Worm (Caenorhabditis elegans) whole organism, young adult: ENCODE measurements around the gene T05A7.3.

Source experiments
- B0019.2 ChIP-seq: fragments of 200-800 bp; sonication (Bioruptor generic); conservative IDR thresholded peaks from 2 replicates; pipeline ENCODE4 v1.3.6; 2022; ENCODE audit warnings: missing genetic modification reagents, missing genetic modification characterization, missing compliant biosample characterization
- C06A6.2 ChIP-seq: fragments of 200-800 bp; sonication (Bioruptor generic); conservative IDR thresholded peaks from 2 replicates; pipeline ENCODE4 v1.3.6; 2022; ENCODE audit warnings: missing genetic modification characterization, missing compliant biosample characterization
- F22D6.2 ChIP-seq: sonication (generic microtip); optimal IDR thresholded peaks from 2 replicates; lab custom pipeline; 2016; ENCODE audit warnings: mild to moderate bottlenecking, missing genetic modification characterization, missing compliant biosample characterization
- F33H1.4 ChIP-seq: fragments of 200-800 bp; sonication (Bioruptor generic); IDR thresholded peaks from 2 replicates; pipeline ENCODE4 v1.3.6; 2022; ENCODE audit warnings: missing genetic modification reagents, missing genetic modification characterization, missing compliant biosample characterization
- F49E8.2 ChIP-seq: sonication (generic microtip); optimal IDR thresholded peaks from 3 replicates; lab custom pipeline; 2017; ENCODE audit warnings: missing genetic modification characterization, mild to moderate bottlenecking, missing compliant biosample characterization, antibody characterized with exemption, moderate library complexity; ENCODE audit not compliant: insufficient read depth
- F57C9.4 ChIP-seq: sonication (generic microtip); optimal IDR thresholded peaks from 2 replicates; lab custom pipeline; 2017; ENCODE audit warnings: mild to moderate bottlenecking, missing genetic modification characterization, missing compliant biosample characterization
- K11D2.4 ChIP-seq: fragments of 200-800 bp; sonication (Bioruptor generic); IDR thresholded peaks from 2 replicates; pipeline ENCODE4 v1.3.6; 2022; ENCODE audit warnings: missing genetic modification reagents, missing genetic modification characterization, missing compliant biosample characterization
- Y79H2A.3 ChIP-seq: fragments of 200-800 bp; sonication (Bioruptor generic); conservative IDR thresholded peaks from 2 replicates; pipeline ENCODE4 v1.3.6; 2022; ENCODE audit warnings: missing genetic modification reagents, missing genetic modification characterization, missing compliant biosample characterization
- akir-1 ChIP-seq: fragments of 200-800 bp; sonication (Bioruptor generic); optimal IDR thresholded peaks from 2 replicates; lab custom pipeline; 2018; ENCODE audit warnings: mild to moderate bottlenecking, missing genetic modification characterization, moderate library complexity, missing compliant biosample characterization
- ama-1 ChIP-seq, 3 experiments: fragments of 150-350 bp in 1 of 3; sonication (generic microtip) in 2 of 3; optimal IDR thresholded peaks; 2 replicates each; lab custom pipeline; 2014 to 2018; ENCODE audit warnings: missing biosample characterization in 2 of 3, missing genetic modification characterization in 2 of 3, missing genetic modification reagents in 2 of 3
- aptf-3 ChIP-seq: fragments of 200-800 bp; sonication (Bioruptor generic); IDR thresholded peaks from 2 replicates; pipeline ENCODE4 v1.3.6; 2022; ENCODE audit warnings: missing genetic modification characterization, missing compliant biosample characterization
- ccch-3 ChIP-seq: fragments of 200-800 bp; sonication (Bioruptor generic); optimal IDR thresholded peaks from 2 replicates; lab custom pipeline; 2018; ENCODE audit warnings: mild to moderate bottlenecking, missing genetic modification characterization, missing compliant biosample characterization
- ceh-27 ChIP-seq: fragments of 200-800 bp; sonication (Bioruptor generic); optimal IDR thresholded peaks from 2 replicates; lab custom pipeline; 2018; ENCODE audit warnings: mild to moderate bottlenecking, missing genetic modification characterization, moderate library complexity, missing compliant biosample characterization
- ceh-58 ChIP-seq: fragments of 200-800 bp; sonication (Bioruptor generic); IDR thresholded peaks from 2 replicates; pipeline ENCODE4 v1.3.6; 2022; ENCODE audit warnings: missing genetic modification characterization, missing compliant biosample characterization
- chd-7 ChIP-seq: sonication (generic microtip); optimal IDR thresholded peaks from 2 replicates; lab custom pipeline; 2016; ENCODE audit warnings: mild to moderate bottlenecking, missing genetic modification characterization, moderate library complexity, missing compliant biosample characterization
- egl-18 ChIP-seq: fragments of 200-800 bp; sonication (Bioruptor generic); IDR thresholded peaks from 2 replicates; pipeline ENCODE4 v1.3.6; 2022; ENCODE audit warnings: missing genetic modification reagents, missing genetic modification characterization, missing compliant biosample characterization
- egrh-3 ChIP-seq: fragments of 200-800 bp; sonication (Bioruptor generic); IDR thresholded peaks from 2 replicates; pipeline ENCODE4 v1.3.6; 2022; ENCODE audit warnings: missing genetic modification reagents, missing genetic modification characterization, missing compliant biosample characterization
- fkh-3 ChIP-seq: sonication (generic microtip); optimal IDR thresholded peaks from 2 replicates; lab custom pipeline; 2016; ENCODE audit warnings: mild to moderate bottlenecking, missing genetic modification characterization, missing compliant biosample characterization
- lin-35 ChIP-seq, 3 experiments: fragments of 150-350 bp in 2 of 3; sonication (generic microtip) in 1 of 3; optimal IDR thresholded peaks; 2 replicates each; lab custom pipeline; 2014 to 2018; ENCODE audit warnings: missing biosample characterization in 3 of 3, missing genetic modification characterization in 3 of 3, missing genetic modification reagents in 3 of 3
- madf-3 ChIP-seq: fragments of 200-800 bp; sonication (Bioruptor generic); IDR thresholded peaks from 2 replicates; pipeline ENCODE4 v1.3.6; 2022; ENCODE audit warnings: missing genetic modification reagents, missing genetic modification characterization, missing compliant biosample characterization
- madf-8 ChIP-seq: fragments of 200-800 bp; sonication (Bioruptor generic); conservative IDR thresholded peaks from 2 replicates; pipeline ENCODE4 v1.3.6; 2022; ENCODE audit warnings: missing genetic modification reagents, missing genetic modification characterization, missing compliant biosample characterization
- nfya-2 ChIP-seq: fragments of 200-800 bp; sonication (Bioruptor generic); IDR thresholded peaks from 2 replicates; pipeline ENCODE4 v1.3.6; 2022; ENCODE audit warnings: missing genetic modification reagents, missing genetic modification characterization, missing compliant biosample characterization
- pbrm-1 ChIP-seq: fragments of 200-800 bp; sonication (Bioruptor generic); IDR thresholded peaks from 2 replicates; pipeline ENCODE4 v1.3.6; 2022; ENCODE audit warnings: missing genetic modification reagents, missing genetic modification characterization, missing compliant biosample characterization
- pha-4 ChIP-seq: fragments of 150-350 bp; sonication (generic microtip); optimal IDR thresholded peaks from 2 replicates; lab custom pipeline; 2014; ENCODE audit warnings: missing biosample characterization, missing genetic modification reagents, missing genetic modification characterization
- rec-8 ChIP-seq, 2 experiments: sonication (generic microtip); optimal IDR thresholded peaks; 2 replicates each; lab custom pipeline; 2016; ENCODE audit warnings: mild to moderate bottlenecking in 2 of 2, missing genetic modification characterization in 2 of 2, missing genetic modification reagents in 2 of 2, missing genotype in 2 of 2, missing biosample characterization in 1 of 2, missing compliant biosample characterization in 1 of 2, moderate library complexity in 1 of 2
- snpc-1.1 ChIP-seq: sonication (generic microtip); optimal IDR thresholded peaks from 2 replicates; lab custom pipeline; 2017; ENCODE audit warnings: missing genetic modification characterization, mild to moderate bottlenecking, missing compliant biosample characterization, antibody characterized with exemption, moderate library complexity, missing genotype, missing genetic modification reagents; ENCODE audit not compliant: insufficient read depth
- snpc-1.3 ChIP-seq: sonication (generic microtip); optimal IDR thresholded peaks from 2 replicates; lab custom pipeline; 2017; ENCODE audit warnings: missing genetic modification characterization, mild to moderate bottlenecking, missing compliant biosample characterization, antibody characterized with exemption, moderate library complexity, missing genotype, missing genetic modification reagents; ENCODE audit not compliant: insufficient read depth
- somi-1 ChIP-seq: fragments of 200-800 bp; sonication (Bioruptor generic); optimal IDR thresholded peaks from 2 replicates; lab custom pipeline; 2018; ENCODE audit warnings: mild to moderate bottlenecking, missing genetic modification characterization, missing compliant biosample characterization
- tbp1 ChIP-seq: fragments of 200-800 bp; sonication (Bioruptor generic); optimal IDR thresholded peaks from 2 replicates; lab custom pipeline; 2018; ENCODE audit warnings: mild to moderate bottlenecking, missing genetic modification characterization, missing compliant biosample characterization
- xnd-1 ChIP-seq: sonication (generic microtip); optimal IDR thresholded peaks from 2 replicates; lab custom pipeline; 2016; ENCODE audit warnings: missing genotype, missing genetic modification reagents, missing genetic modification characterization, missing compliant biosample characterization
- zfh-2 ChIP-seq: fragments of 200-800 bp; sonication (Bioruptor generic); conservative IDR thresholded peaks from 2 replicates; pipeline ENCODE4 v1.3.6; 2022; ENCODE audit warnings: missing genetic modification reagents, missing genetic modification characterization, missing compliant biosample characterization
- ztf-26 ChIP-seq: sonication (generic microtip); optimal IDR thresholded peaks from 2 replicates; lab custom pipeline; 2017; ENCODE audit warnings: missing genetic modification characterization, missing compliant biosample characterization
- ztf-28 ChIP-seq: fragments of 200-800 bp; sonication (Bioruptor generic); IDR thresholded peaks from 2 replicates; pipeline ENCODE4 v1.3.6; 2022; ENCODE audit warnings: missing genetic modification reagents, missing genetic modification characterization, missing compliant biosample characterization

Gene T05A7.3

DNA sequence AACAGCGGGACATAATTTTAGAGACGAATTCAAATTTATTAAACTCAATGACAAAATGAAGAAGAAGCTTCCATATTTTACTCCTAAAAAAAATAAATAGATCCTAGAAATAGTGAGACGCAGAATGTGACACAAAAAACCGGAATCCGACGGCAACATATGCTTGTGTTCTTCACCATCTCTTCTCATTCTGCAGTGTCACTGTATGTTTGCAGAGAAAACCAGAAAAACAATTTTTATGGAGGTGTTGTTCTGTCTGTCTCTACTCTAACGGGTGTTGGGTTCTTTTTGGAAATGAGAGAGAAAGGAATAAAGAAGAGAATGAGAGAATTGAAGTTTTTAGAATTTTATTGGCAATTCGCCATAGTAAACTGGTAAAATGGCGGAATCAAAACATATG, 36.7 kb upstream of the T05A7.3 start:
- no peak for TF ChIP-seq egrh-3 (GFP tag; lab: Robert Waterston, UW)
- no peak for TF ChIP-seq K11D2.4
- no peak for TF ChIP-seq ceh-27 (GFP tag; lab: Kevin White, UChicago)
- TF ChIP-seq ztf-26, result no peak
- no peak for TF ChIP-seq C06A6.2
- no peak for TF ChIP-seq pha-4 (tag; lab: Kevin White, UChicago)
- TF ChIP-seq ztf-28 (GFP tag; lab: Robert Waterston, UW), result no peak
- no peak for TF ChIP-seq madf-3 (GFP tag; lab: Robert Waterston, UW)
- TF ChIP-seq F22D6.2 (tag; lab: Kevin White, UChicago), result no peak
- TF ChIP-seq F49E8.2 (tag; lab: Kevin White, UChicago), result no peak
- TF ChIP-seq ama-1 (optimal IDR thresholded peaks at IDR 0.05; lab: Kevin White, UChicago), result no peak
- TF ChIP-seq ama-1 (GFP tag; optimal IDR thresholded peaks at IDR 0.05; lab: Kevin White, UChicago), result no peak

DNA sequence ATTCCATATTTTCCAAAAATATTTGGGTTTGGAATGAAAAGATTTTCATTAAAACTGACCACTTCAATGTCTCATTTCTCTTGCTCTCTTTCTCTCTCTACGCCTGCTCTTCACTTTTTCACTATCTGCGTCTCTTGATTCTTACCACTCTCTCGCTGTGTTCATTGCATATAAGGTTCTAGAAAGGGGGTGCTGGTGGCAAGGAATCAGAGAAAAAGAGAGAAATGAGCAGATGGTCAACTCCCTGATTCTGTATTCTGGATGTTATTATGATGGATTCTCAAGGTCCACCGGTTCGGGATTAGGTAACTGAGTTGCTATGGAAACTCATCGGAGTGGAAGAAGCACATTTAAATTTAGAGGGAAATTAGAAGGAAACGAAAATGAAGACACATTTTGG, 34.8 kb upstream of the T05A7.3 start:
- TF ChIP-seq ccch-3 (GFP tag; lab: Kevin White, UChicago) (no peak), akir-1 (no peak), snpc-1.3 (tag; lab: Kevin White, UChicago) (no peak), rec-8 (tag; optimal IDR thresholded peaks at IDR 0.05; lab: Kevin White, UChicago) (no peak)

DNA sequence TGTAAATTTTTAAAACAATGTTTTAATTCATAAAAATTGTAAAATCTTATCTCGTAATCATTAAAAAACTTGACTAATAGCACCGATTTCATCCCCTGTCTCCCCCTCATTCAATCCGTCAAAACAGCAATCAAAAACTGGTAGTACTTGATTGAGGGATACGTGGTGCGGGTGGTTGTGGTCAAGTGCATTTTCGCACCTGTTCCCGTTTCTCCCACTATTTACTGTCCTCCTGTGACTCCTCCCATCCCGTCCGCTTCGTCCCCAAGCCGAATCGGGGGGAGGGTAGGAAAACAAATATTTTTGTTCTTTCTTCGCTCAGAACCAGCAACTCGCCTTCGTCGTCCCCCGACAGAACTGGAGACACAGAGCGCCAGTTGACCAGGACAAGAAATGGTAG, 26.8 kb upstream of the T05A7.3 start, which contains the start of gene lgc-27:
Gene lgc-27, plus strand, starts transcription at position 301 of the 400 bp plus-strand sequence.
- TF ChIP-seq tbp1 (GFP tag; lab: Kevin White, UChicago) (no peak), madf-3 (GFP tag; lab: Robert Waterston, UW) (0 out of 2 replicates have a peak, but pooled peaks have one; percentile 8)

DNA sequence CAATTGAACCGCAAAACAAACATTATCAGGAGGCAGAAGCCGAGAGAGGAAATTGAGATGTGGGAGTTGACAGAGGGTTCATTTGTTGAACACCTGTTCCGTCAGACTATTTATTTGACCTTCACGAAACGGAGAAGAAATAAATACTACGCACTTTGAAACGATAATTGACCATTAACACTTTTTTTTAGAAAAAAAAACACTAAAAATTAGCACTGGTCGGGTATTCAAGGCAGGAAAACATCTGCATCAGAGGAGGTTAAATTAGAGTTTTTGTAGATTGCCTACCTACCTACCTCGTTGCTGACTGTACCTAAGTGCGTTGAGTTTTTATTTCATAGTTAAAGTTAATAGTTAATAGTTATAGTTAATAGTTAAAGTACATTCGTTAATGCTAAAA, 25.5 kb upstream of the T05A7.3 start:
- TF ChIP-seq xnd-1 (tag; lab: Kevin White, UChicago) (no peak), ztf-28 (GFP tag; lab: Robert Waterston, UW) (no peak), B0019.2 (GFP tag; lab: Robert Waterston, UW) (no peak), K11D2.4 (no peak), lin-35 (GFP tag; optimal IDR thresholded peaks at IDR 0.05; lab: Kevin White, UChicago) (no peak), F57C9.4 (tag; lab: Kevin White, UChicago) (no peak), aptf-3 (GFP tag; lab: Robert Waterston, UW) (no peak), pbrm-1 (GFP tag; lab: Robert Waterston, UW) (no peak), snpc-1.1 (tag; lab: Kevin White, UChicago) (no peak), madf-8 (GFP tag; lab: Robert Waterston, UW) (no peak), egl-18 (GFP tag; lab: Robert Waterston, UW) (no peak), F33H1.4 (GFP tag; lab: Robert Waterston, UW) (no peak), Y79H2A.3 (GFP tag; lab: Robert Waterston, UW) (no peak), chd-7 (tag; lab: Kevin White, UChicago) (no peak), zfh-2 (GFP tag; lab: Robert Waterston, UW) (no peak), ceh-58 (GFP tag; lab: Robert Waterston, UW) (no peak), nfya-2 (no peak), fkh-3 (tag; lab: Kevin White, UChicago) (no peak), somi-1 (GFP tag; lab: Kevin White, UChicago) (no peak)
